Fruit fly (Drosophila melanogaster) whole organism, embryonic: Measurements from ENCODE around the gene CG5071.

Experiments
- Aef1 ChIP-seq: fragments of 200-800 bp; sonication (Bioruptor generic); IDR thresholded peaks from 3 replicates; pipeline ENCODE4 v1.3.6; 2022; ENCODE audit warnings: missing biosample characterization, missing genetic modification characterization
- Awh ChIP-seq: fragments of 200-800 bp; sonication (Bioruptor generic); IDR thresholded peaks from 2 replicates; pipeline ENCODE4, ENCODE4 v1.3.6; 2022; ENCODE audit warnings: missing biosample characterization, missing genetic modification characterization
- CG11093 ChIP-seq: fragments of 200-800 bp; sonication (Bioruptor generic); IDR thresholded peaks from 3 replicates; pipeline ENCODE4 v1.3.6; 2022; ENCODE audit warnings: missing biosample characterization, missing genetic modification characterization
- CG11695 ChIP-seq: fragments of 200-800 bp; sonication (Bioruptor generic); IDR thresholded peaks from 3 replicates; pipeline ENCODE4 v1.3.6; 2022; ENCODE audit warnings: missing biosample characterization, missing genetic modification characterization
- CG12219 ChIP-seq: fragments of 200-800 bp; sonication (Bioruptor generic); optimal IDR thresholded peaks from 3 replicates; lab custom pipeline; 2018; ENCODE audit warnings: missing biosample characterization, mild to moderate bottlenecking, missing genetic modification characterization
- CG12236 ChIP-seq: fragments of 200-800 bp; sonication (Bioruptor generic); optimal IDR thresholded peaks from 2 replicates; lab custom pipeline; 2016; ENCODE audit warnings: missing biosample characterization, missing genetic modification characterization
- CG12299 ChIP-seq: fragments of 200-800 bp; sonication (Bioruptor generic); optimal IDR thresholded peaks from 2 replicates; lab custom pipeline; 2018; ENCODE audit warnings: missing biosample characterization, mild to moderate bottlenecking, missing genetic modification characterization
- CG12391 ChIP-seq: fragments of 200-800 bp; sonication (Bioruptor generic); optimal IDR thresholded peaks from 3 replicates; lab custom pipeline; 2018; ENCODE audit warnings: missing biosample characterization, mild to moderate bottlenecking, missing genetic modification characterization, moderate library complexity
- CG12769 ChIP-seq: fragments of 200-800 bp; sonication (Bioruptor generic); optimal IDR thresholded peaks from 2 replicates; lab custom pipeline; 2019; ENCODE audit warnings: missing biosample characterization, mild to moderate bottlenecking, missing genetic modification characterization, moderate library complexity
- CG1603 ChIP-seq: fragments of 200-800 bp; sonication (Bioruptor generic); optimal IDR thresholded peaks from 2 replicates; lab custom pipeline; 2019; ENCODE audit warnings: missing biosample characterization, mild to moderate bottlenecking, missing genetic modification characterization, moderate library complexity
- CG17328 ChIP-seq: fragments of 200-800 bp; sonication (Bioruptor generic); IDR thresholded peaks from 2 replicates; pipeline ENCODE4 v1.3.6; 2022; ENCODE audit warnings: missing biosample characterization, missing genetic modification characterization
- CG18011 ChIP-seq: fragments of 200-800 bp; sonication (Bioruptor generic); optimal IDR thresholded peaks from 2 replicates; lab custom pipeline; 2017; ENCODE audit warnings: missing biosample characterization, missing genetic modification characterization, mild to moderate bottlenecking, moderate library complexity, missing genotype
- CG2129 ChIP-seq: fragments of 200-800 bp; sonication (Bioruptor generic); IDR thresholded peaks from 2 replicates; pipeline ENCODE4 v1.3.6; 2022; ENCODE audit warnings: missing biosample characterization, missing genetic modification characterization; ENCODE audit not compliant: partially characterized antibody
- CG2678 ChIP-seq: fragments of 200-800 bp; sonication (Bioruptor generic); optimal IDR thresholded peaks from 3 replicates; lab custom pipeline; 2019; ENCODE audit warnings: missing biosample characterization, mild to moderate bottlenecking, missing genetic modification characterization, moderate library complexity
- CG2712 ChIP-seq: fragments of 200-800 bp; optimal IDR thresholded peaks from 3 replicates; lab custom pipeline; 2019; ENCODE audit warnings: missing biosample characterization, mild to moderate bottlenecking, missing genetic modification characterization, moderate library complexity
- CG31441 ChIP-seq: fragments of 200-800 bp; sonication (Bioruptor generic); IDR thresholded peaks from 2 replicates; pipeline ENCODE4 v1.3.6; 2022; ENCODE audit warnings: missing biosample characterization, missing genetic modification characterization
- CG34422 ChIP-seq: fragments of 200-800 bp; sonication (Bioruptor generic); IDR thresholded peaks from 3 replicates; pipeline ENCODE4 v1.3.6; 2022; ENCODE audit warnings: missing biosample characterization, missing genetic modification characterization
- CG3995 ChIP-seq: fragments of 200-800 bp; sonication (Bioruptor generic); optimal IDR thresholded peaks from 3 replicates; lab custom pipeline; 2016; ENCODE audit warnings: missing biosample characterization, missing genetic modification characterization
- CG4282 ChIP-seq: fragments of 200-800 bp; sonication (Bioruptor generic); optimal IDR thresholded peaks from 2 replicates; lab custom pipeline; 2016; ENCODE audit warnings: missing biosample characterization, missing genetic modification characterization
- CoRest ChIP-seq: fragments of 200-800 bp; sonication (Bioruptor generic); optimal IDR thresholded peaks from 3 replicates; lab custom pipeline; 2018; ENCODE audit warnings: missing biosample characterization, mild to moderate bottlenecking, missing genetic modification characterization, moderate library complexity
- Dll ChIP-seq: fragments of 200-800 bp; sonication (Bioruptor generic); IDR thresholded peaks from 4 replicates; pipeline ENCODE4 v1.3.6; 2022; ENCODE audit warnings: missing biosample characterization, missing genetic modification characterization; ENCODE audit not compliant: partially characterized antibody
- Doc2 ChIP-seq: fragments of 200-800 bp; sonication (Bioruptor generic); IDR thresholded peaks from 2 replicates; pipeline ENCODE4 v1.3.6; 2022; ENCODE audit warnings: missing biosample characterization, missing genetic modification characterization
- E2f1 ChIP-seq: fragments of 200-800 bp; sonication (Bioruptor generic); IDR thresholded peaks from 2 replicates; pipeline ENCODE4 v1.3.6; 2022; ENCODE audit warnings: missing biosample characterization, missing genetic modification characterization
- Fer3 ChIP-seq: fragments of 200-800 bp; sonication (Bioruptor generic); optimal IDR thresholded peaks from 2 replicates; lab custom pipeline; 2018; ENCODE audit warnings: missing biosample characterization, mild to moderate bottlenecking, missing genetic modification characterization, moderate library complexity
- H15 ChIP-seq: fragments of 200-800 bp; sonication (Bioruptor generic); IDR thresholded peaks from 3 replicates; pipeline ENCODE4 v1.3.6; 2022; ENCODE audit warnings: missing biosample characterization, missing genetic modification characterization
- HHEX ChIP-seq: fragments of 200-800 bp; sonication (Bioruptor generic); optimal IDR thresholded peaks from 3 replicates; lab custom pipeline; 2017; ENCODE audit warnings: missing biosample characterization, mild to moderate bottlenecking, missing genetic modification characterization, missing genetic modification reagents
- HLH3B ChIP-seq: fragments of 200-800 bp; sonication (Bioruptor generic); IDR thresholded peaks from 2 replicates; pipeline ENCODE4 v1.3.6; 2022; ENCODE audit warnings: missing biosample characterization, missing genetic modification characterization
- HLH4C ChIP-seq: fragments of 200-800 bp; sonication (Bioruptor generic); IDR thresholded peaks from 3 replicates; pipeline ENCODE4 v1.3.6; 2022; ENCODE audit warnings: missing biosample characterization, missing genetic modification characterization; ENCODE audit not compliant: partially characterized antibody
- Hr51 ChIP-seq, 2 experiments: fragments of 200-800 bp; sonication (Bioruptor generic); optimal IDR thresholded peaks; 2 replicates in 1 of 2; 3 replicates in 1 of 2; lab custom pipeline; 2016 to 2018; ENCODE audit warnings: missing biosample characterization in 2 of 2, missing genetic modification characterization in 2 of 2, mild to moderate bottlenecking in 1 of 2, moderate library complexity in 1 of 2
- Oaz ChIP-seq: fragments of 200-800 bp; sonication (Bioruptor generic); IDR thresholded peaks from 2 replicates; pipeline ENCODE4 v1.3.6; 2022; ENCODE audit warnings: missing biosample characterization, missing genetic modification characterization
- Oli ChIP-seq: fragments of 200-800 bp; sonication (Bioruptor generic); optimal IDR thresholded peaks from 2 replicates; lab custom pipeline; 2018; ENCODE audit warnings: missing biosample characterization, mild to moderate bottlenecking, missing genetic modification characterization, moderate library complexity
- PHDP ChIP-seq: fragments of 200-800 bp; sonication (Bioruptor generic); optimal IDR thresholded peaks from 3 replicates; lab custom pipeline; 2018; ENCODE audit warnings: missing biosample characterization, mild to moderate bottlenecking, missing genetic modification characterization, moderate library complexity
- Sin3A ChIP-seq: fragments of >200 bp; optimal IDR thresholded peaks from 2 replicates; lab custom pipeline; 2018
- Sox102F ChIP-seq: fragments of 200-800 bp; sonication (Bioruptor generic); optimal IDR thresholded peaks from 2 replicates; lab custom pipeline; 2018; ENCODE audit warnings: missing biosample characterization, mild to moderate bottlenecking, missing genetic modification characterization, moderate library complexity
- TFAM ChIP-seq: fragments of 200-800 bp; sonication (Bioruptor generic); optimal IDR thresholded peaks from 2 replicates; lab custom pipeline; 2017; ENCODE audit warnings: missing biosample characterization, missing genetic modification characterization, inconsistent platforms
- Tbp ChIP-seq: fragments of >200 bp; optimal IDR thresholded peaks from 2 replicates; lab custom pipeline; 2018; ENCODE audit warnings: missing biosample characterization, missing genetic modification characterization
- bab2 ChIP-seq: fragments of 200-800 bp; sonication (Bioruptor generic); optimal IDR thresholded peaks from 2 replicates; lab custom pipeline; 2016; ENCODE audit warnings: missing biosample characterization, missing genetic modification characterization
- dmrt11E ChIP-seq: fragments of 200-800 bp; sonication (Bioruptor generic); optimal IDR thresholded peaks from 3 replicates; lab custom pipeline; 2018; ENCODE audit warnings: missing biosample characterization, mild to moderate bottlenecking, missing genetic modification characterization, moderate library complexity
- esg ChIP-seq: fragments of 200-800 bp; sonication (Bioruptor generic); conservative IDR thresholded peaks from 2 replicates; pipeline ENCODE4 v1.3.6; 2022; ENCODE audit warnings: missing biosample characterization, missing genetic modification characterization
- fd96Cb ChIP-seq: fragments of 200-800 bp; sonication (Bioruptor generic); optimal IDR thresholded peaks from 2 replicates; lab custom pipeline; 2018; ENCODE audit warnings: missing biosample characterization, mild to moderate bottlenecking, missing genetic modification characterization, moderate library complexity
- grau ChIP-seq: fragments of 200-800 bp; optimal IDR thresholded peaks from 3 replicates; lab custom pipeline; 2019; ENCODE audit warnings: missing biosample characterization, mild to moderate bottlenecking, missing genetic modification characterization, moderate library complexity
- phol ChIP-seq: fragments of 200-800 bp; sonication (Bioruptor generic); optimal IDR thresholded peaks from 3 replicates; lab custom pipeline; 2018; ENCODE audit warnings: missing biosample characterization, mild to moderate bottlenecking, missing genetic modification characterization, moderate library complexity
- prd ChIP-seq, 3 experiments: fragments of >200 bp in 2 of 3; fragments of 200-800 bp in 1 of 3; sonication (Bioruptor generic) in 1 of 3; optimal IDR thresholded peaks in 2 of 3; IDR thresholded peaks in 1 of 3; 2 replicates in 2 of 3; 3 replicates in 1 of 3; pipeline versions ENCODE4 v1.3.6 to Lab custom; 2017 to 2022; ENCODE audit warnings: missing biosample characterization in 1 of 3, missing genetic modification characterization in 1 of 3
- sima ChIP-seq: fragments of 200-800 bp; sonication (Bioruptor generic); optimal IDR thresholded peaks from 2 replicates; lab custom pipeline; 2016; ENCODE audit warnings: missing biosample characterization, missing genetic modification characterization
- slbo ChIP-seq: fragments of 200-800 bp; sonication (Bioruptor generic); IDR thresholded peaks from 2 replicates; pipeline ENCODE4 v1.3.6; 2022; ENCODE audit warnings: missing biosample characterization, missing genetic modification characterization
- tgo ChIP-seq: fragments of 200-800 bp; sonication (Bioruptor generic); IDR thresholded peaks from 3 replicates; pipeline ENCODE4 v1.3.6; 2022; ENCODE audit warnings: missing biosample characterization, missing genetic modification characterization
- vvl ChIP-seq: fragments of 200-800 bp; sonication (Bioruptor generic); IDR thresholded peaks from 2 replicates; pipeline ENCODE4 v1.3.6; 2022; ENCODE audit warnings: missing biosample characterization, missing genetic modification characterization
- wdn ChIP-seq: fragments of 200-800 bp; sonication (Bioruptor generic); IDR thresholded peaks from 2 replicates; pipeline ENCODE4 v1.3.6; 2022; ENCODE audit warnings: missing biosample characterization, missing genetic modification characterization
- wor ChIP-seq: fragments of 200-800 bp; sonication (Bioruptor generic); IDR thresholded peaks from 2 replicates; pipeline ENCODE4 v1.3.6; 2022; ENCODE audit warnings: missing biosample characterization, missing genetic modification characterization
- z ChIP-seq: fragments of 200-800 bp; sonication (Bioruptor generic); IDR thresholded peaks from 3 replicates; pipeline ENCODE4 v1.3.6; 2022; ENCODE audit warnings: missing biosample characterization, missing genetic modification characterization

CG5071 gene

dm6 chr3R:25630541-25630940 lies 12.3 kb downstream of the CG5071 start (continued):
- TF ChIP-seq Oli (tag; lab: Kevin White, UChicago) = peak; percentile 6
- TF ChIP-seq CG12391 (tag; lab: Kevin White, UChicago) = peak; percentile 35
- TF ChIP-seq Aef1 (GFP tag; lab: Robert Waterston, UW) = peak; percentile 20; the same call in 1 of the 3 replicates
- TF ChIP-seq Dll (GFP tag; lab: Robert Waterston, UW) = no peak
- TF ChIP-seq wor (GFP tag; lab: Robert Waterston, UW) = no peak
- TF ChIP-seq Tbp (GFP tag; lab: Kevin White, UChicago) = no peak
- TF ChIP-seq CG4282 (GFP tag; lab: Kevin White, UChicago) = no peak
- peak; percentile 53; the same call in 2 of the 3 replicates for TF ChIP-seq tgo
- no peak for TF ChIP-seq HHEX (GFP tag; lab: Kevin White, UChicago)
- 0 out of 2 replicates have a peak, but pooled peaks have one; percentile 22 for TF ChIP-seq esg (GFP tag; lab: Robert Waterston, UW)
- peak; percentile 60 for TF ChIP-seq Sox102F (GFP tag; lab: Kevin White, UChicago)
- peak; percentile 45 for TF ChIP-seq CG12769 (tag; lab: Kevin White, UChicago)
- TF ChIP-seq dmrt11E = peak; percentile 20
- peak in 1 of 2 experiments; percentile 52 for TF ChIP-seq Hr51 (GFP tag; optimal IDR thresholded peaks at IDR 0.05; lab: Kevin White, UChicago)
- TF ChIP-seq HLH4C (GFP tag; lab: Robert Waterston, UW) = no peak
- peak; percentile 26; the same call in 1 of the 2 replicates for TF ChIP-seq Awh
- TF ChIP-seq CG3995 (GFP tag; lab: Kevin White, UChicago) = no peak
- TF ChIP-seq wdn (GFP tag; lab: Robert Waterston, UW) = no peak
- no peak for TF ChIP-seq TFAM (GFP tag; lab: Kevin White, UChicago)
- TF ChIP-seq CG12236 = no peak
- TF ChIP-seq CG31441 (GFP tag; lab: Robert Waterston, UW) = peak; percentile 42; the same call in 1 of the 2 replicates
- TF ChIP-seq bab2 (GFP tag; lab: Kevin White, UChicago) = no peak
- peak; percentile 34 for TF ChIP-seq phol (tag; lab: Kevin White, UChicago)
- no peak for TF ChIP-seq CG12219 (GFP tag; lab: Kevin White, UChicago)
- TF ChIP-seq H15 (GFP tag; lab: Robert Waterston, UW) = no peak
- TF ChIP-seq z (GFP tag; lab: Robert Waterston, UW) = no peak
- TF ChIP-seq HLH3B (GFP tag; lab: Robert Waterston, UW) = no peak
- TF ChIP-seq E2f1 (GFP tag; lab: Robert Waterston, UW) = peak; percentile 43
- TF ChIP-seq grau (tag; lab: Kevin White, UChicago) = peak; percentile 48
- peak; percentile 23 for TF ChIP-seq CG2712 (tag; lab: Kevin White, UChicago)
- no peak for TF ChIP-seq Sin3A
- TF ChIP-seq CoRest (tag; lab: Kevin White, UChicago) = peak; percentile 18
- peak; percentile 22; the same call in 1 of the 3 replicates for TF ChIP-seq CG34422 (GFP tag; lab: Robert Waterston, UW)
- TF ChIP-seq sima (GFP tag; lab: Kevin White, UChicago) = no peak
- TF ChIP-seq CG1603 (tag; lab: Kevin White, UChicago) = peak; percentile 29
- TF ChIP-seq Fer3 (tag; lab: Kevin White, UChicago) = peak; percentile 54
- no peak for TF ChIP-seq Doc2
- TF ChIP-seq CG17328 = 0 out of 2 replicates have a peak, but pooled peaks have one; percentile 27
- no peak for TF ChIP-seq CG18011 (GFP tag; lab: Kevin White, UChicago)
- TF ChIP-seq CG2129 (GFP tag; lab: Robert Waterston, UW) = no peak
- peak; percentile 23; the same call in 1 of the 3 replicates for TF ChIP-seq CG11695
- peak; percentile 38 for TF ChIP-seq vvl (GFP tag; lab: Robert Waterston, UW)
- no peak for TF ChIP-seq CG11093
- TF ChIP-seq fd96Cb = peak; percentile 27
- TF ChIP-seq slbo (GFP tag; lab: Robert Waterston, UW) = peak; percentile 39; the same call in 1 of the 2 replicates
- TF ChIP-seq CG2678 (tag; lab: Kevin White, UChicago) = peak; percentile 64
- TF ChIP-seq Oaz (GFP tag; lab: Robert Waterston, UW) = peak; percentile 30; the same call in 1 of the 2 replicates
- no peak for TF ChIP-seq prd (optimal IDR thresholded peaks at IDR 0.05; lab: Kevin White, UChicago)
- 0 out of 3 replicates have a peak, but pooled peaks have one; percentile 4 for TF ChIP-seq prd (GFP tag; IDR thresholded peaks at IDR 0.05; lab: Robert Waterston, UW)
- peak; percentile 14 for TF ChIP-seq CG12299 (tag; lab: Kevin White, UChicago)
- TF ChIP-seq PHDP = peak; percentile 53
